Fruit fly (Drosophila melanogaster) ovary, adult (tissue): Measurements from ENCODE around the gene Mst85C.

Experiments
- CG17801 ChIP-seq: fragments of 200-800 bp; optimal IDR thresholded peaks from 2 replicates; lab custom pipeline; 2019; ENCODE audit warnings: missing biosample characterization, mild to moderate bottlenecking, missing genetic modification characterization, moderate library complexity; ENCODE audit not compliant: partially characterized antibody

Gene Mst85C

DNA sequence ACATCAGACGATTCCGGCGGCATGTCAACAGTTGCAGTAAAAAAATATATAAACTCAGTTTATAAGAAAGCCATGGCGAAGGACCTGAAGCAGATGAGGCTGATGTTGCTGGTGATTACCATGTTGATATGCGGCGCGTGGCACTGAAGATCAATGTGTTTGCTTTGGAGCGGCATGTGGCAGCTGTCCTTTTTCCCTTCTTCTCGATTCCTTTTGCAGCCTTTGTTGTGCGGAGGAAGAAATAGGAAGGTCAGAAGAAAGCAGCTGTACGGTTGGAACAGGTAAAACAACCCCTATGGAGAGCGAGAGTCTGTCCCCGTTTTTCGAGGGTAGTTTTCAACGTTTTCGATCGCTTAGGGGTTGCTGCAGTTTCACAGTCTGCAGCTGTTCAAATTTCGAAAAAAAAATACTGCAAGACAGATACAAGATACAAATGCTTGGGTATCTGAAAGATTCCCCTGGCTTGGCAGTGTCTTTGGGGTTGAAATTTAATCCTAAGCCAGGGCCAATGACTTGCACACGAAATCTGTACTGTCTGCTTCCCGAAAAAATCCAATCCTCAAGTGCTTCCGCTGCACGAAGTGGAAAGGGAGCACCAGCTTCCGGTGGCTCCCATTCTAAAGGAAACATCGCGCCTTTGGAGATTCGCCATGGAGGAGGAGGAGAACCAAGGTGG lies 23.5 kb upstream of the Mst85C start:
- TF ChIP-seq CG17801 (GFP tag; lab: Kevin White, UChicago), result no peak

DNA sequence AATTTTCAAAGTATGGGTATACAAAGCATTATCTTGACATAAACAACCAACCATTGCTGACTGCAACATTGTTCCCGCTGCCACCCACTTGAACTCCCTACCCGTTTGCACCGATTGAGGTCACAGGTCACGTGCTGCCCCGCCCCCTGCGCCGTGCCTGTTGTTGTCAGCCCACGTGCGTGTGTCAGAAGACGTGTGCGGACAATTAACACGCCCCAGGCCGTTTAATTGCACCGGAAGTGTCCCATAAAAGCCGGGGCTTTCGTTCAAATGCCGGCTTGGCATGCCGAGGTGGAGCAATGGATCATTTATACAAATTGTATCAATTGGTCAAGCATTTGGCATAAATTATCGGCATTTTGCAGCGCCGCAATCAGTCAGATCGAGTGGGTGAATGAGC lies 21.4 kb upstream of the Mst85C start:
- no peak for TF ChIP-seq CG17801 (GFP tag; lab: Kevin White, UChicago)

DNA sequence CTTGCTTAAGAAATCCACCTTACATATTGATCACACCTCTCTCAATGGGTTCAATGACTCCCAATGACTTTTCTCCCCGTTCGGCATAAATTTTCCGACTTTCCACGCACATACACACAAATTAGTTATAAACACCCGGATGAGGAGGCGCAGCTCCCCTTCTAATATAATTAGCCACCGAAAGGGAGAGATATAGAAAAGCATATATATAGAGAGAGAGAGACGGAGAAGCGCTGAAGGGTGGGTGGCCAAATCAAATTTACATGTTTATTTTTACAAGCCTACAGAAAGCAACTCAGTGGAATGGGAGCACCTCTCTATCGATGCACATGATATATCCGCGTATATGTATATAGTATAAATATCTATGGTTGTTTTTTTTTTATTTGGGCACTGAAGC lies 19.8 kb upstream of the Mst85C start:
- TF ChIP-seq CG17801 (GFP tag; lab: Kevin White, UChicago), result no peak

DNA sequence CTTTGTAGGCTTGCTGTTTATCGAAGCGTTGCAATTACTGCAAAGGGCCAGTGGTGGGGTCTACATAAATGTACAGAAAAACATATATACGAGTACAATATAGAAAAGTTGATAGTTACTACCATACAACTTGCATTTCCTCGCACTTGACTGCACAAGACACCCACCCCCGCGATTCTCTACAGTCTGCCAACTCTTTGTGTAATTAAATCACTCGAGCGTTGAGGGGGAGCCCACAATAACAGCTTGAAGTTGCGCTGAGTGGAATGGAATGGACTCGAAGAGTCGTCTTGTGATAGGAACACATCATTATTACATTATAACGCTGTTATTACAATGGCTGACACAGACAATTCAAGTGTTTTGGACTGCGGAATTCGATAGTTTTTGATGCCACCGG lies 19.0 kb upstream of the Mst85C start:
- TF ChIP-seq CG17801 (GFP tag; lab: Kevin White, UChicago), result no peak

DNA sequence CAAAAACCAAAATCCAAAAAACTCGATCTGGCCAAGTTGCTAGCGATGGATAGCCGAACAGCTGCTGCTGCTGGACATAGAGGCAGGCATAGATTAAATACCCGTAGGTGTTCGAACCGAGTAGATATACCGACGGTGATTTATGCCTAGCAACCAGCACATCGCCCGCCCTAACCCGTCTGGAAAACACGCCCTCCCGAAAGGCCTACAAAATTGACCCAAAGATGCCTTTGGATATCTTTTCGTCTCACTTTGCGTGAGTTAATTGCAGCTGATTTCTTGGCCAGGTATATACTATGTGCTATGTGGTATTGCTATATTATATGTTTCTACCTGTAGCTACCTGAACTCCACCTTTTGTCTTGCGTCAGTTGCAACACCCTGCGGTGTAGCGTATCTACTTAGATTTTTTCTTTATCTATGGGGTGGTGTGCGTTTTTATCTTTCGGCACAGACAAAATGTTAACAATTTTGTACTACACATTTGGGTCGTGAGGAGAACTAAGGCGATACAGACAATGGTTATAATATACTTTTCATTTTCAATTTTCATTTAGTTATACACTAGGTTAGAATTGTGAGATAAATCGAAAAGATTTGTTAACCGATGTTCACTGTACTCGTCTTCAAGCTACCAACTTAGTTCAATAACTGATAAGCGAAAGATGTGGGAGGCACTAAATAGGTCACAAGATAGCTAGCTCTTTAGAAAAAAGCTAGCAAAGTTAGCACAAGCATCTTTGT lies 18.3 kb upstream of the Mst85C start:
- no peak for TF ChIP-seq CG17801 (GFP tag; lab: Kevin White, UChicago)

DNA sequence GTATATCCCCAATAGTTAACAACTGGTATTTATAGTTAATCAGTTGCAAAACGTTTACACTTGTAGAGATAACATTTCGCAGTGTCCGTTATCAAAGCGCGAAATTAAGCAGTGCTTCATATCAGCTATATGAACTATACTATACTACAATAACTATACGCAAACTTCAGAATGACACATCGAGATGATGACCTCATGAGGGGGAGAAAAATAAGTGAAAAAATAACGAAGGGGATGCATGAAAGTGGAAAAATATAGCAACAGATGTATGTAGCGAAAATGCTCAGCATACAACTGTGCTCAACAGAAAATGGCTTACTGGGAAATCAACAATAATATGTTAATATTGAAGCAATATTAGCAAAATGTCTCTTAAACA lies 17.7 kb upstream of the Mst85C start:
- TF ChIP-seq CG17801 (GFP tag; lab: Kevin White, UChicago), result no peak

DNA sequence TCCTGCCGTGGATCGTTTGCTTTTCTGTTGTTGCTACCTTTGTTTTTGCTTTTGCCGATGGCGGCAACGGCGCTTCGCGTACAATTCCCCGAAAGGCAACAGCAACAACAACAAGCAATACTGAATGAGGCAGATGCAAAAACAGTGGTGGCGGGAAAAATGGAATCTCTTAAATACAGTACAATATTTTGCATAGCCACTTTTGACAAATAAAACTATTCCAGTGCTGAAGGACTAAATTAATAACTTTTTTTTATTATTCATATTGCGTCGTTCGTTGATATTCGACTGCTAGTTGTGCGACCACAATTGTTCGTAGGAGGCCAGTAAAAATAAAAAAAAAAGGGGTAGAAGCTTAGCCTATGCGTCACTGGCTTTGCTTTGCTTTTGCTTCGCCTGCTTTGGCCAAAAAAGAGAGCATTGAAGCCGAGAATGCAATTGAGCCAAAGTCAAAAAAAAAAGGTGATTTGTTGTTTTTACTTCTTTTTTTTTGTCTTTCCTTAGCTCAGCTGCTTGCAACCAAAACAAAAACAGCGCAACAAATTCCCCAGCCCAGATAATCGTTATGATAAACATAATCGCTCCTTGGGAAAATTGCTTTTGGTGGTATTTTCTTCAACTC lies 16.5 kb upstream of the Mst85C start:
- TF ChIP-seq CG17801 (GFP tag; lab: Kevin White, UChicago), result peak; percentile 86

DNA sequence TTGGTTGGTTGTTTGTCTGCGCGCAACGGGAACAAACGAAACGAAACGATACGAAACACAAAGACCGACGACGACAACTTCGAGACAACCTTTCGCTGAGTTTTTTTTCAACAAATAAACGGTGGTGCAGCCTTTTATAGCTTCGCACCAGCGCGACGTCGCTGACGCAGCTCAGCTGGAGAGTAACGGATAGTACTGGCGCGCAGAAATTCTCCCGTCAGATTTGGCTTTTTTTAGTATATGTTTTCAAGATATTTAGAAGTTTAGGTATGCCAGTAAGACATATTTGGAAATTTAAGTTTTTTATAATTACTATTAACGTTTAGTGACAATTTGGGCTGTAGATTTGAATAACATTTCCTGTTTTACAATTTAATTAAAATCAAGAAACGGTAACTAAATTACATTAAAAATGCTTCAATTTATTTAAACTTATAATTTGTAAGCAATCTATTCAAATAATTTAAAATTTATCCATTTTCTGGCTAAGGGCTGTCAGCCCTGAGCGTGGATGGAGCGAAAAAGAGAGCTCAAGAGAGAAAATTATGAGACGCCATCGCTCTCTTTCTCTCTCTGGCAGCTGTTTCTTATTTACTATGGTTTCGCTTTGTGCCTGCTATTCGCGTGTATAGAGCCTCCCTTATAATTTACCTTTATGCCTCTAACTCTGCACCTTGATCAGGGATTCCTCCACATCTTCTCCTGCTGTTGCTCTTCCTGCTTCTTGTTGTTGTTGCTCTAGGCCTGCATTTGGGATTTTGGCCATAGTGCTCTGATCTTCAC lies 14.6 kb upstream of the Mst85C start:
- peak; percentile 88 for TF ChIP-seq CG17801 (GFP tag; lab: Kevin White, UChicago)

DNA sequence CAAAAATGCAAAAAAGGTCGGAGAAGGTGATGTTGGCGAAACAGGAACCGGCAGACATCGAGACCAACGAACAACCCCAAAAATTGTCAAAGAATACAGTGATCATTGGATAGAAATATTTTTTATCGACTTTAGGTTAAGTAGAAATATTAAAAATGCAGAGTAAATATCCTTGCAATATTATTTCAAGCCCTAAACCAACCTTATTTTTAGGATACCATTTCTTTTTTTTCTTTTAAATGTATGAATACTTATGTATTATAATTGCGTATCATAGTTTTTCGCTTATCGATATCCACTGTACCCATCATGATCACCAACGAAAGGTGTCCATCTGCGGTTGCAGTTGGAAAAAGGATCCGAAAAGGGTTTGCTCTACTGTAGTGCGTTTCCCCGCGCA lies 13.2 kb upstream of the Mst85C start:
- TF ChIP-seq CG17801 (GFP tag; lab: Kevin White, UChicago), result no peak

DNA sequence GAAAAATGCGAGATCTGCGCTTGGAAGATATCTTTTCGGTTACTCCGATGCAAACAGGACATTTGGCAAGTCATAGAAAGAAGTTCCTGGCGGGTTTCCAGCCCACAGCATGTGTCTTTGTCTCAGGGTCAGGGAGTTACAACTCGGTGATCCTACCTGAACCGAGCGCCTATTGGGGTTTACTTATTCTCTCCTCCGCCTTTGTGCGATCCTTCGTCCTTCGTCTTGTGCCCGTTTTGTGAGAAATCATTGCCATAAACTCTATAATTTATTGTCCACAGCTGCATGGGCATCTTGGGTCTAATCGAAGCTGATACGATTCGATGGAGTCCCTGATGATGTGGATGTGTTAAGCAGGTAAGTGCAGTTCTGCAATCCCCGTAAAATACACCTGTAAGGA lies 10.5 kb upstream of the Mst85C start:
- no peak for TF ChIP-seq CG17801 (GFP tag; lab: Kevin White, UChicago)

DNA sequence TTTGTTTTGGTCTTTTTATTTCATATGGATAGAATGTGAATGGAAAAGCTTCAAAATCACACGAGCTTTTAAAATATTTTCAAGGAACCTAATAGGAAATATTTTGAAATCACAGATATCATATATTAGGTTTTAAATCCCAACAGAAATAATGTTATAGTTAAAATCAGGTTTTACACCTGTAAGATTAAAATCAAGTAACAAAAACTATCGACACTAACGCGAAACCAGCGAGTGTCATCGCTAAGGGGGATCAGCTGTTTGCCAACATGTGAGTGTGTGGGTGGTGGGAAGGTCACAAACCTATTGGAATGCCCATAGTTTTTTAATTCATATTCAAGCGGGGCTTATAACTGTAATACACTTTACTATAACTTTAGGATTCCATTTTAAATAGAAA lies 9.8 kb upstream of the Mst85C start, which contains the start of gene hyx:
Gene hyx (plus strand): TSS at position 109 of the 400 bp plus-strand sequence.
- TF ChIP-seq CG17801 (GFP tag; lab: Kevin White, UChicago), result peak; percentile 30

DNA sequence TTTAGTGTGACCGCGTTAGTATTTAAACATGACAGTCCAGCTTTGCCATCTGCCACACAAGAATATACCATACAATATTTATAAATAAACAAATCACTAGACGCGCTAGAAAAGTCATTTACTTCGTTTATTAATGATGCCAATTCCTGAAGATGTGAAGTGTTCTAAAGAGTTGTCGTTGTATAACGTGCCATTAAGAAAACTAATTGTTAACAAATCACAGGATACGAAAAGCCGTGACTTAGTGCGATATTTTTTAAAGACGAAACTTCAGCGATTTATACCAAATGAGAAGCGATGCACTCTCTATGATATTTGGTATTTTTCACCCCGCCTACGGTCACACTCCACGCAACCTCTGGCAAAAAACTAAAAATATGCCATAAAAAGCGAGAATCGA lies 9.0 kb upstream of the Mst85C start, which contains the start of gene neur:
Gene neur (minus strand): TSS at position 24 of the 400 bp plus-strand sequence.
- TF ChIP-seq CG17801 (GFP tag; lab: Kevin White, UChicago), result no peak

DNA sequence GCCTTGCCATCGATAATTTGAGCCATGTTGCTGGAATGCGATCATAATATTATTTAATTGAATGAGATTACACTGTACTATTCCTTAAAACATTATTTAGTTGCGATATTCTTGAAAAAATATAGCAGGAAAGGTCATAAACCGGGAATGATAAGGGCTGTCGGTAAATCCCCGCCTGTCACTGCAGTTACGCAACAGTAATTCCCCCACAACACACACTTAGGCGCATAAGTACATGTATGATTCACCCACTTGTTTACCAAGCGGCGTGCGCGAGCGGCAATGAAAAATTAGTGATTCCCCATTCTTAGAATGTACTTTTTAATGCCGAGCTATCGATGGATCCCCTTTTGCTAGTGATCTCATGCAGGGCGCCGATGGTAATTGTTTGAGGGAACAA lies 4.8 kb upstream of the Mst85C start:
- TF ChIP-seq CG17801 (GFP tag; lab: Kevin White, UChicago), result no peak

DNA sequence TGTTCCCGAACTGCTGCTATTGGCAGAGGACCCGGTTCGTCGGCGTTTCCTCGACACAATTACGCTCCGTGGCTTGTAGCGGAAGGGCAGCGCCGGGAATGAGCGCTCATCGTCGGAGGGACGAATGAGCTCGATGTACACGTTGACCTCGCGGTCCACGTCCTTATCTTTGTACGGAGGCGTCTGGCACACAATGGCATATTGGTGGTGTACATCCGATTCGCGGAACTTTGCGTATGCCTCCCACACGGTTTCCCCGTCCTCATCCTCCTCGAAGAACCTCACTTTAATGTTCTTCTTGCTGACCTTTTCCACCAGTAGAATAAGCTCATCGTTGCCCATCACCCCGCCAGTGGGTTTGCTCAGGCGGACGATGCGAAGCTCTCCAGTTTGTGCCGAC lies 2.7 kb upstream of the Mst85C start:
- no peak for TF ChIP-seq CG17801 (GFP tag; lab: Kevin White, UChicago)

DNA sequence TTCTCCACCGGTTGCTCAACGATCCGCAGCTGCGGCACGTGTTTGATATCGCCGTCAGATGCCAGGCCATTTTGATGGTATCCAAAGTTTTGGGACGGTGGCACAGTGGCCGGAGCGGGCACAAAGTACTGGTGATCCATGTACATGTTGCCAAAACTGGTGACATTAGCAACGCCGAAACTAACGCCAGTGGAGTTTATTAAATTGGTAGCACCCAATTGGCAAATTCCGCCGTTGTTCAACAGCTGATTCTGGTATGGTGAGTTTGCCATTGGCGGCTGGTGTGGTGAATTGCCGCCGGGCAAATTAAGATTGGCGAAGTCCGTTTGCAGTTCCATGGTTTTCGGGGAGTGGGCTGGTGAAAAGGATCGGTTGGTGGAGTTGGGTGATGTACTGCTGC lies 1.5 kb upstream of the Mst85C start:
- no peak for TF ChIP-seq CG17801 (GFP tag; lab: Kevin White, UChicago)
